Worm (Caenorhabditis elegans) whole organism, young adult: Measurements from ENCODE around the gene mpz-3.

Experiments
- B0261.1 ChIP-seq: sonication (generic microtip); optimal IDR thresholded peaks from 2 replicates; lab custom pipeline; 2016; ENCODE audit warnings: mild to moderate bottlenecking, missing genetic modification characterization, moderate library complexity, missing compliant biosample characterization
- Y79H2A.3 ChIP-seq: fragments of 200-800 bp; sonication (Bioruptor generic); conservative IDR thresholded peaks from 2 replicates; pipeline ENCODE4 v1.3.6; 2022; ENCODE audit warnings: missing genetic modification reagents, missing genetic modification characterization, missing compliant biosample characterization
- ama-1 ChIP-seq, 3 experiments: fragments of 150-350 bp in 1 of 3; sonication (generic microtip) in 2 of 3; optimal IDR thresholded peaks; 2 replicates each; lab custom pipeline; 2014 to 2018; ENCODE audit warnings: missing biosample characterization in 2 of 3, missing genetic modification characterization in 2 of 3, missing genetic modification reagents in 2 of 3
- aptf-2 ChIP-seq: fragments of 200-800 bp; sonication (Bioruptor generic); conservative IDR thresholded peaks from 2 replicates; pipeline ENCODE4 v1.3.6; 2022; ENCODE audit warnings: missing genetic modification reagents, missing genetic modification characterization, missing compliant biosample characterization
- chd-7 ChIP-seq: sonication (generic microtip); optimal IDR thresholded peaks from 2 replicates; lab custom pipeline; 2016; ENCODE audit warnings: mild to moderate bottlenecking, missing genetic modification characterization, moderate library complexity, missing compliant biosample characterization
- ets-4 ChIP-seq: fragments of 200-800 bp; sonication (Bioruptor generic); optimal IDR thresholded peaks from 2 replicates; lab custom pipeline; 2018; ENCODE audit warnings: mild to moderate bottlenecking, missing genetic modification characterization, missing compliant biosample characterization
- hrde-1 ChIP-seq: sonication (generic microtip); optimal IDR thresholded peaks from 2 replicates; lab custom pipeline; 2016; ENCODE audit warnings: missing genetic modification characterization, mild to moderate bottlenecking, missing compliant biosample characterization, moderate library complexity, missing genotype, missing genetic modification reagents, borderline replicate concordance
- snpc-4 ChIP-seq, 5 experiments: fragments of 150-350 bp in 1 of 5; sonication (generic microtip) in 4 of 5; optimal IDR thresholded peaks; 2 replicates each; lab custom pipeline; 2014 to 2018; ENCODE audit warnings: missing genetic modification characterization in 5 of 5, missing biosample characterization in 3 of 5, antibody characterized with exemption in 2 of 5, mild to moderate bottlenecking in 2 of 5, missing compliant biosample characterization in 2 of 5, missing genotype in 2 of 5, moderate library complexity in 2 of 5, missing genetic modification reagents in 1 of 5
- somi-1 ChIP-seq: fragments of 200-800 bp; sonication (Bioruptor generic); optimal IDR thresholded peaks from 2 replicates; lab custom pipeline; 2018; ENCODE audit warnings: mild to moderate bottlenecking, missing genetic modification characterization, missing compliant biosample characterization
- unc-62 ChIP-seq: fragments of 150-350 bp; optimal IDR thresholded peaks from 2 replicates; lab custom pipeline; 2014; ENCODE audit warnings: missing biosample characterization, missing genetic modification reagents, missing genetic modification characterization
- ztf-3 ChIP-seq: fragments of 200-800 bp; sonication (Bioruptor generic); optimal IDR thresholded peaks from 2 replicates; lab custom pipeline; 2018; ENCODE audit warnings: mild to moderate bottlenecking, missing genetic modification characterization, missing compliant biosample characterization

- TF ChIP-seq aptf-2 (no peak), snpc-4 (GFP tag; optimal IDR thresholded peaks at IDR 0.05; lab: Kevin White, UChicago) (no peak), snpc-4 (tag; optimal IDR thresholded peaks at IDR 0.05; lab: Kevin White, UChicago) (no peak), unc-62 (GFP tag; lab: Kevin White, UChicago) (no peak), ztf-3 (GFP tag; lab: Kevin White, UChicago) (no peak), ets-4 (no peak), hrde-1 (tag; lab: Kevin White, UChicago) (no peak), ama-1 (optimal IDR thresholded peaks at IDR 0.05; lab: Kevin White, UChicago) (no peak), ama-1 (GFP tag; optimal IDR thresholded peaks at IDR 0.05; lab: Kevin White, UChicago) (no peak), somi-1 (GFP tag; lab: Kevin White, UChicago) (no peak), chd-7 (tag; lab: Kevin White, UChicago) (no peak), B0261.1 (no peak), Y79H2A.3 (GFP tag; lab: Robert Waterston, UW) (no peak)
Observed at ce11 chrII:6614500-6614899, 49.3 kb upstream of the mpz-3 start.
